Worm (Caenorhabditis elegans): ENCODE measurements around the gene F01G4.6.

The F01G4.6 gene

ce11 chrIV:11148788-11149366 lies 427 bp downstream of the F01G4.6 start (continued):
- TF ChIP-seq efl-1 (optimal IDR thresholded peaks at IDR 0.05) = no peak
- peak; percentile 4 to 63 for TF ChIP-seq efl-1 (GFP tag; optimal IDR thresholded peaks at IDR 0.05 in 1 of 2)
- TF ChIP-seq lir-3 (tag; optimal IDR thresholded peaks at IDR 0.05; ENCODE audit: poor library complexity) = no peak
- TF ChIP-seq nhr-77 (tag; optimal IDR thresholded peaks at IDR 0.05) = no peak
- no peak for TF ChIP-seq vab-15 (tag; optimal IDR thresholded peaks at IDR 0.05)
- no peak for TF ChIP-seq unc-86 (tag; optimal IDR thresholded peaks at IDR 0.05)
- no peak for TF ChIP-seq egl-27 (tag; optimal IDR thresholded peaks at IDR 0.05)
- no peak for TF ChIP-seq aly-2 (tag; optimal IDR thresholded peaks at IDR 0.05)
- no peak for TF ChIP-seq ces-1 (GFP tag; optimal IDR thresholded peaks at IDR 0.05)
- TF ChIP-seq tlp-1 (tag; optimal IDR thresholded peaks at IDR 0.05) = no peak
- TF ChIP-seq nhr-85 (tag) = no peak
- TF ChIP-seq sup-37 (GFP tag; optimal IDR thresholded peaks at IDR 0.05) = no peak
- TF ChIP-seq efl-3 (GFP tag; optimal IDR thresholded peaks at IDR 0.05) = no peak
- no peak for TF ChIP-seq tbx-2 (tag; optimal IDR thresholded peaks at IDR 0.05)
- no peak for TF ChIP-seq lin-39 (tag; optimal IDR thresholded peaks at IDR 0.05)
- no peak for TF ChIP-seq nhr-84 (tag; optimal IDR thresholded peaks at IDR 0.05)
- peak; percentile 49 for TF ChIP-seq fkh-8 (tag; optimal IDR thresholded peaks at IDR 0.05)
- no peak for TF ChIP-seq fkh-10 (GFP tag; optimal IDR thresholded peaks at IDR 0.05)
- no peak for TF ChIP-seq ztf-4 (tag; optimal IDR thresholded peaks at IDR 0.05)
- no peak for TF ChIP-seq alr-1 (tag; optimal IDR thresholded peaks at IDR 0.05; ENCODE audit: borderline replicate concordance)
- peak; percentile 25 for TF ChIP-seq blmp-1 (tag; optimal IDR thresholded peaks at IDR 0.05)
- TF ChIP-seq ceh-63 (GFP tag; optimal IDR thresholded peaks at IDR 0.05) = no peak
- TF ChIP-seq hlh-4 (tag; optimal IDR thresholded peaks at IDR 0.05) = no peak
- no peak for TF ChIP-seq C04F5.9 (tag; optimal IDR thresholded peaks at IDR 0.05)
- TF ChIP-seq fos-1 (tag; optimal IDR thresholded peaks at IDR 0.05) = no peak
- no peak for TF ChIP-seq egl-13 (tag; optimal IDR thresholded peaks at IDR 0.05)
- TF ChIP-seq nhr-71 (tag; optimal IDR thresholded peaks at IDR 0.05) = peak; percentile 25
- no peak for TF ChIP-seq ceh-88 (GFP tag; IDR thresholded peaks at IDR 0.05)
- TF ChIP-seq hpl-2 (GFP tag; optimal IDR thresholded peaks at IDR 0.05) = no peak
- TF ChIP-seq aha-1 (tag; optimal IDR thresholded peaks at IDR 0.05) = no peak
- TF ChIP-seq unc-62 (GFP tag; optimal IDR thresholded peaks at IDR 0.05) = no peak
- peak; percentile 51 for TF ChIP-seq snu-23 (GFP tag; optimal IDR thresholded peaks at IDR 0.05)
- no peak for TF ChIP-seq lsy-2 (tag; optimal IDR thresholded peaks at IDR 0.05)
- TF ChIP-seq sptf-1 (tag; optimal IDR thresholded peaks at IDR 0.05) = no peak
- TF ChIP-seq snpc-4 (tag; optimal IDR thresholded peaks at IDR 0.05) = no peak
- TF ChIP-seq nhr-28 (tag; optimal IDR thresholded peaks at IDR 0.05) = no peak
- peak; percentile 4; the same call in 1 of the 2 replicates for TF ChIP-seq nhr-19 (GFP tag; conservative IDR thresholded peaks at IDR 0.05)
- TF ChIP-seq pag-3 (tag; optimal IDR thresholded peaks at IDR 0.05; ENCODE audit: borderline replicate concordance, insufficient read depth) = peak; percentile 74
- TF ChIP-seq dsc-1 (tag; optimal IDR thresholded peaks at IDR 0.05) = peak; percentile 54
- no peak for TF ChIP-seq irx-1 (tag; optimal IDR thresholded peaks at IDR 0.05)
- TF ChIP-seq ceh-8 (GFP tag; optimal IDR thresholded peaks at IDR 0.05) = no peak
- TF ChIP-seq skn-1 (tag; optimal IDR thresholded peaks at IDR 0.05) = peak; percentile 15
- no peak for TF ChIP-seq ceh-90 (tag; optimal IDR thresholded peaks at IDR 0.05)
- TF ChIP-seq mep-1 (tag; optimal IDR thresholded peaks at IDR 0.05) = peak; percentile 5
- no peak for TF ChIP-seq nhr-11 (tag; optimal IDR thresholded peaks at IDR 0.05)
- TF ChIP-seq nhr-47 (tag; optimal IDR thresholded peaks at IDR 0.05) = no peak
- TF ChIP-seq zag-1 (tag; optimal IDR thresholded peaks at IDR 0.05) = no peak
- no peak for TF ChIP-seq zip-4 (GFP tag; optimal IDR thresholded peaks at IDR 0.05)

All from whole organism, L1 larva.